Worm (Caenorhabditis elegans): Measurements from ENCODE around the gene gfrp-1.

The gfrp-1 gene

ce11 chrIV:164777-165176 lies 38.6 kb upstream of the gfrp-1 start, which contains the start of gene cutl-24:
Gene cutl-24, plus strand, starts transcription at chrIV:165077.
- TF ChIP-seq elt-3 (tag; optimal IDR thresholded peaks at IDR 0.05) (no peak), elt-2 (tag; optimal IDR thresholded peaks at IDR 0.05) (peak; percentile 2)

ce11 chrIV:171036-171435 lies 32.4 kb upstream of the gfrp-1 start:
- peak; percentile 81 for TF ChIP-seq nhr-25 (tag; optimal IDR thresholded peaks at IDR 0.05)
- TF ChIP-seq hmg-11 (tag; optimal IDR thresholded peaks at IDR 0.05), result no peak

ce11 chrIV:172990-173389 lies 30.4 kb upstream of the gfrp-1 start:
- no peak for TF ChIP-seq eor-1 (tag; optimal IDR thresholded peaks at IDR 0.05)
- no peak for TF ChIP-seq tbx-2 (tag; optimal IDR thresholded peaks at IDR 0.05)
- no peak for TF ChIP-seq nhr-77 (tag; optimal IDR thresholded peaks at IDR 0.05)
- no peak for TF ChIP-seq unc-39 (tag; optimal IDR thresholded peaks at IDR 0.05)
- no peak for TF ChIP-seq egl-27 (tag; optimal IDR thresholded peaks at IDR 0.05)
- no peak for TF ChIP-seq sea-2 (GFP tag; optimal IDR thresholded peaks at IDR 0.05)
- TF ChIP-seq ztf-4 (tag; optimal IDR thresholded peaks at IDR 0.05), result no peak
- no peak for TF ChIP-seq mml-1 (tag; optimal IDR thresholded peaks at IDR 0.05)
- no peak for TF ChIP-seq fkh-2 (tag; optimal IDR thresholded peaks at IDR 0.05)
- no peak for TF ChIP-seq elt-2 (tag; optimal IDR thresholded peaks at IDR 0.05)
- no peak for TF ChIP-seq nhr-67 (tag; optimal IDR thresholded peaks at IDR 0.05)
- TF ChIP-seq nhr-23 (tag; optimal IDR thresholded peaks at IDR 0.05), result no peak
- no peak for TF ChIP-seq ceh-9 (tag; optimal IDR thresholded peaks at IDR 0.05)
- TF ChIP-seq elt-1 (tag; optimal IDR thresholded peaks at IDR 0.05), result no peak
- TF ChIP-seq mdl-1 (tag; optimal IDR thresholded peaks at IDR 0.05), result no peak
- TF ChIP-seq nhr-12 (tag; optimal IDR thresholded peaks at IDR 0.05), result no peak
- no peak for TF ChIP-seq nhr-76 (tag; optimal IDR thresholded peaks at IDR 0.05)

ce11 chrIV:174115-174514 lies 29.3 kb upstream of the gfrp-1 start:
- TF ChIP-seq ceh-28 (tag; optimal IDR thresholded peaks at IDR 0.05), result no peak
- no peak for TF ChIP-seq egl-5 (tag; optimal IDR thresholded peaks at IDR 0.05)
- no peak for TF ChIP-seq ZK546.5 (tag; optimal IDR thresholded peaks at IDR 0.05)
- TF ChIP-seq nhr-237 (tag; optimal IDR thresholded peaks at IDR 0.05), result no peak
- no peak for TF ChIP-seq tbx-2 (tag; optimal IDR thresholded peaks at IDR 0.05)
- no peak for TF ChIP-seq daf-12 (tag; optimal IDR thresholded peaks at IDR 0.05)
- no peak for TF ChIP-seq ztf-11 (tag; optimal IDR thresholded peaks at IDR 0.05)
- no peak for TF ChIP-seq fkh-2 (tag; optimal IDR thresholded peaks at IDR 0.05)
- no peak for TF ChIP-seq mml-1 (tag; optimal IDR thresholded peaks at IDR 0.05)
- TF ChIP-seq nhr-67 (tag; optimal IDR thresholded peaks at IDR 0.05), result no peak

ce11 chrIV:175698-176097 lies 27.7 kb upstream of the gfrp-1 start:
- TF ChIP-seq nhr-12 (tag; optimal IDR thresholded peaks at IDR 0.05) (no peak), snpc-4 (tag; optimal IDR thresholded peaks at IDR 0.05) (no peak), ceh-82 (tag; optimal IDR thresholded peaks at IDR 0.05) (no peak), egl-5 (tag; optimal IDR thresholded peaks at IDR 0.05) (no peak), elt-3 (tag; optimal IDR thresholded peaks at IDR 0.05) (no peak), aly-2 (tag; optimal IDR thresholded peaks at IDR 0.05) (no peak), skn-1 (tag; optimal IDR thresholded peaks at IDR 0.05) (no peak), zag-1 (tag; optimal IDR thresholded peaks at IDR 0.05) (no peak), egl-27 (tag; optimal IDR thresholded peaks at IDR 0.05) (no peak)

ce11 chrIV:177487-177886 lies 25.9 kb upstream of the gfrp-1 start:
- TF ChIP-seq ama-1 (optimal IDR thresholded peaks at IDR 0.05) (no peak), ceh-82 (tag; optimal IDR thresholded peaks at IDR 0.05) (no peak), ztf-4 (tag; optimal IDR thresholded peaks at IDR 0.05) (no peak), daf-12 (tag; optimal IDR thresholded peaks at IDR 0.05) (no peak), mml-1 (tag; optimal IDR thresholded peaks at IDR 0.05) (no peak), snpc-4 (tag; optimal IDR thresholded peaks at IDR 0.05) (no peak), pqm-1 (tag; optimal IDR thresholded peaks at IDR 0.05) (no peak), lsy-12 (tag; optimal IDR thresholded peaks at IDR 0.05) (no peak), nhr-28 (tag; optimal IDR thresholded peaks at IDR 0.05) (no peak)
